Fruit fly (Drosophila melanogaster): ENCODE measurements around the gene CG9698.

The CG9698 gene

dm6 chr3R:30566181-30566902 is 51.8 kb downstream of the CG9698 start:
- TF ChIP-seq bab2 (GFP tag; optimal IDR thresholded peaks at IDR 0.05): no peak
- TF ChIP-seq CG32772 (GFP tag; IDR thresholded peaks at IDR 0.05): no peak
- peak; percentile 33; the same call in 1 of the 2 replicates for TF ChIP-seq vvl (GFP tag; IDR thresholded peaks at IDR 0.05)
- peak in 1 of 2 experiments; percentile 32 for TF ChIP-seq Pdp1 (GFP tag; optimal IDR thresholded peaks at IDR 0.05)
- TF ChIP-seq CG8359 (GFP tag; optimal IDR thresholded peaks at IDR 0.05; ENCODE audit: borderline replicate concordance): peak; percentile 95
- TF ChIP-seq CG31365 (tag; optimal IDR thresholded peaks at IDR 0.05): no peak
- TF ChIP-seq CG13894 (tag; optimal IDR thresholded peaks at IDR 0.05): no peak
- no peak for TF ChIP-seq Gug (GFP tag; IDR thresholded peaks at IDR 0.05)
- TF ChIP-seq Doc2 (GFP tag; IDR thresholded peaks at IDR 0.05): no peak
- TF ChIP-seq Blimp-1 (GFP tag; optimal IDR thresholded peaks at IDR 0.05): peak; percentile 63
- TF ChIP-seq nau (GFP tag; optimal IDR thresholded peaks at IDR 0.05): no peak
- peak; percentile 70 for TF ChIP-seq CG7745 (tag; optimal IDR thresholded peaks at IDR 0.05)

Data from whole organism, embryonic.